Fruit fly (Drosophila melanogaster) whole organism, embryonic: ENCODE measurements around the gene CG18213.

Source experiments
- CG13894 ChIP-seq: fragments of 200-800 bp; sonication (Bioruptor generic); optimal IDR thresholded peaks from 3 replicates; lab custom pipeline; 2018; ENCODE audit warnings: missing biosample characterization, mild to moderate bottlenecking, missing genetic modification characterization, moderate library complexity
- CG14965 ChIP-seq: fragments of 200-800 bp; sonication (Bioruptor generic); optimal IDR thresholded peaks from 2 replicates; lab custom pipeline; 2016; ENCODE audit warnings: missing biosample characterization, missing genetic modification characterization, borderline replicate concordance
- CG15601 ChIP-seq: fragments of 200-800 bp; sonication (Bioruptor generic); optimal IDR thresholded peaks from 3 replicates; lab custom pipeline; 2019; ENCODE audit warnings: missing biosample characterization, mild to moderate bottlenecking, missing genetic modification characterization, moderate library complexity
- CG17361 ChIP-seq: fragments of 200-800 bp; sonication (Bioruptor generic); IDR thresholded peaks from 3 replicates; pipeline ENCODE4 v1.3.6; 2022; ENCODE audit warnings: missing biosample characterization, missing genetic modification characterization
- CG18476 ChIP-seq: fragments of 200-800 bp; sonication (Bioruptor generic); optimal IDR thresholded peaks from 2 replicates; lab custom pipeline; 2016; ENCODE audit warnings: missing biosample characterization, mild to moderate bottlenecking, missing genetic modification characterization
- CG2202 ChIP-seq: fragments of 200-800 bp; sonication (Bioruptor generic); optimal IDR thresholded peaks from 2 replicates; lab custom pipeline; 2018; ENCODE audit warnings: missing biosample characterization, mild to moderate bottlenecking, missing genetic modification characterization
- CG2875 ChIP-seq: fragments of 200-800 bp; sonication (Bioruptor generic); optimal IDR thresholded peaks from 2 replicates; lab custom pipeline; 2017; ENCODE audit warnings: missing biosample characterization, mild to moderate bottlenecking, missing genetic modification characterization, missing genetic modification reagents
- CG2889 ChIP-seq: fragments of 200-800 bp; sonication (Bioruptor generic); IDR thresholded peaks from 3 replicates; pipeline ENCODE4 v1.3.6; 2022; ENCODE audit warnings: missing biosample characterization, missing genetic modification characterization
- CG31441 ChIP-seq: fragments of 200-800 bp; sonication (Bioruptor generic); IDR thresholded peaks from 2 replicates; pipeline ENCODE4 v1.3.6; 2022; ENCODE audit warnings: missing biosample characterization, missing genetic modification characterization
- CG3838 ChIP-seq: fragments of 200-800 bp; sonication (Bioruptor generic); optimal IDR thresholded peaks from 3 replicates; lab custom pipeline; 2016; ENCODE audit warnings: missing biosample characterization, missing genetic modification characterization
- CG7372 ChIP-seq: fragments of 200-800 bp; sonication (Bioruptor generic); IDR thresholded peaks from 2 replicates; pipeline ENCODE4 v1.3.6; 2022; ENCODE audit warnings: missing biosample characterization, missing genetic modification characterization
- CHES-1-like ChIP-seq: fragments of 200-800 bp; sonication (Bioruptor generic); optimal IDR thresholded peaks from 2 replicates; lab custom pipeline; 2016; ENCODE audit warnings: missing biosample characterization, missing genetic modification characterization
- Chrac-16 ChIP-seq: fragments of 200-800 bp; sonication (Bioruptor generic); optimal IDR thresholded peaks from 3 replicates; lab custom pipeline; 2016; ENCODE audit warnings: missing biosample characterization, missing genetic modification characterization
- CoRest ChIP-seq: fragments of 200-800 bp; sonication (Bioruptor generic); optimal IDR thresholded peaks from 3 replicates; lab custom pipeline; 2018; ENCODE audit warnings: missing biosample characterization, mild to moderate bottlenecking, missing genetic modification characterization, moderate library complexity
- Doc2 ChIP-seq: fragments of 200-800 bp; sonication (Bioruptor generic); IDR thresholded peaks from 2 replicates; pipeline ENCODE4 v1.3.6; 2022; ENCODE audit warnings: missing biosample characterization, missing genetic modification characterization
- Ets97D ChIP-seq: fragments of 200-800 bp; sonication (Bioruptor generic); optimal IDR thresholded peaks from 3 replicates; lab custom pipeline; 2016; ENCODE audit warnings: missing biosample characterization, missing genetic modification characterization
- Hr3 ChIP-seq: fragments of 200-800 bp; sonication (Bioruptor generic); optimal IDR thresholded peaks from 3 replicates; lab custom pipeline; 2016; ENCODE audit warnings: missing biosample characterization, missing genetic modification characterization
- Nf-YC ChIP-seq: fragments of 200-800 bp; optimal IDR thresholded peaks from 3 replicates; lab custom pipeline; 2019; ENCODE audit warnings: missing biosample characterization, mild to moderate bottlenecking, missing genetic modification characterization, moderate library complexity
- Optix ChIP-seq: fragments of 200-800 bp; sonication (Bioruptor generic); IDR thresholded peaks from 3 replicates; pipeline ENCODE4 v1.3.6; 2022; ENCODE audit warnings: missing biosample characterization, missing genetic modification characterization
- Ptx1 ChIP-seq: fragments of 200-800 bp; sonication (Bioruptor generic); IDR thresholded peaks from 2 replicates; pipeline ENCODE4 v1.3.6; 2022; ENCODE audit warnings: missing biosample characterization, missing genetic modification characterization
- Rx ChIP-seq: fragments of 200-800 bp; sonication (Bioruptor generic); IDR thresholded peaks from 2 replicates; pipeline ENCODE4 v1.3.6; 2022; ENCODE audit warnings: missing biosample characterization, missing genetic modification characterization
- ac ChIP-seq: fragments of 200-800 bp; sonication (Bioruptor generic); optimal IDR thresholded peaks from 3 replicates; lab custom pipeline; 2017; ENCODE audit warnings: missing biosample characterization, mild to moderate bottlenecking, missing genetic modification characterization
- ap ChIP-seq: fragments of 200-800 bp; sonication (Bioruptor generic); IDR thresholded peaks from 2 replicates; pipeline ENCODE4 v1.3.6; 2022; ENCODE audit warnings: missing biosample characterization, missing genetic modification characterization
- ase ChIP-seq: fragments of 200-800 bp; sonication (Bioruptor generic); IDR thresholded peaks from 3 replicates; pipeline ENCODE4 v1.3.6; 2022; ENCODE audit warnings: missing biosample characterization, missing genetic modification characterization
- az2 ChIP-seq: fragments of 200-800 bp; sonication (Bioruptor generic); optimal IDR thresholded peaks from 3 replicates; lab custom pipeline; 2016; ENCODE audit warnings: missing biosample characterization, missing genetic modification characterization
- caup ChIP-seq: fragments of 200-800 bp; sonication (Bioruptor generic); optimal IDR thresholded peaks from 3 replicates; lab custom pipeline; 2017; ENCODE audit warnings: missing biosample characterization, mild to moderate bottlenecking, missing genetic modification characterization, moderate library complexity; ENCODE audit not compliant: severe bottlenecking
- chif ChIP-seq, 2 experiments: fragments of 200-800 bp; sonication (Bioruptor generic); optimal IDR thresholded peaks; 3 replicates each; lab custom pipeline; 2016; ENCODE audit warnings: missing biosample characterization in 2 of 2, missing genetic modification characterization in 2 of 2
- crp ChIP-seq, 2 experiments: fragments of 200-800 bp; sonication (Bioruptor generic); optimal IDR thresholded peaks; 2 replicates in 1 of 2; 3 replicates in 1 of 2; lab custom pipeline; 2017; ENCODE audit warnings: missing biosample characterization in 2 of 2, missing genetic modification characterization in 2 of 2, mild to moderate bottlenecking in 1 of 2, moderate library complexity in 1 of 2
- da ChIP-seq: fragments of 200-800 bp; sonication (Bioruptor generic); optimal IDR thresholded peaks from 2 replicates; lab custom pipeline; 2016; ENCODE audit warnings: missing biosample characterization, missing genetic modification characterization
- dmrt11E ChIP-seq: fragments of 200-800 bp; sonication (Bioruptor generic); optimal IDR thresholded peaks from 3 replicates; lab custom pipeline; 2018; ENCODE audit warnings: missing biosample characterization, mild to moderate bottlenecking, missing genetic modification characterization, moderate library complexity
- exex ChIP-seq: fragments of 200-800 bp; sonication (Bioruptor generic); optimal IDR thresholded peaks from 4 replicates; lab custom pipeline; 2018; ENCODE audit warnings: missing biosample characterization, mild to moderate bottlenecking, missing genetic modification characterization, moderate library complexity
- gcm ChIP-seq: fragments of 200-800 bp; sonication (Bioruptor generic); optimal IDR thresholded peaks from 2 replicates; lab custom pipeline; 2019; ENCODE audit warnings: missing biosample characterization, mild to moderate bottlenecking, missing genetic modification characterization, moderate library complexity
- hbn ChIP-seq: fragments of 200-800 bp; sonication (Bioruptor generic); IDR thresholded peaks from 2 replicates; pipeline ENCODE4 v1.3.6; 2022; ENCODE audit warnings: missing biosample characterization, missing genetic modification characterization; ENCODE audit not compliant: partially characterized antibody
- lilli ChIP-seq: fragments of 200-800 bp; sonication (Bioruptor generic); optimal IDR thresholded peaks from 3 replicates; lab custom pipeline; 2016; ENCODE audit warnings: missing biosample characterization, missing genetic modification characterization
- lmd ChIP-seq: fragments of 200-800 bp; sonication (Bioruptor generic); IDR thresholded peaks from 2 replicates; pipeline ENCODE4 v1.3.6; 2022; ENCODE audit warnings: missing biosample characterization, missing genetic modification characterization
- lov ChIP-seq, 2 experiments: fragments of 200-800 bp in 1 of 2; fragments of >200 bp in 1 of 2; sonication (Bioruptor generic) in 1 of 2; IDR thresholded peaks in 1 of 2; optimal IDR thresholded peaks in 1 of 2; 2 replicates in 1 of 2; 3 replicates in 1 of 2; pipeline versions ENCODE4 v1.3.6 to Lab custom; 2017 to 2022; ENCODE audit warnings: missing biosample characterization in 1 of 2, missing genetic modification characterization in 1 of 2
- mld ChIP-seq: fragments of 200-800 bp; sonication (Bioruptor generic); IDR thresholded peaks from 3 replicates; pipeline ENCODE4 v1.3.6; 2022; ENCODE audit warnings: missing biosample characterization, missing genetic modification characterization; ENCODE audit not compliant: partially characterized antibody
- nerfin-1 ChIP-seq: fragments of 200-800 bp; sonication (Bioruptor generic); optimal IDR thresholded peaks from 3 replicates; lab custom pipeline; 2019; ENCODE audit warnings: missing biosample characterization, mild to moderate bottlenecking, missing genetic modification characterization, moderate library complexity
- nom ChIP-seq: fragments of 200-800 bp; sonication (Bioruptor generic); optimal IDR thresholded peaks from 2 replicates; lab custom pipeline; 2017; ENCODE audit warnings: missing biosample characterization, missing genetic modification characterization, mild to moderate bottlenecking, moderate library complexity, missing genetic modification reagents
- phol ChIP-seq: fragments of 200-800 bp; sonication (Bioruptor generic); optimal IDR thresholded peaks from 3 replicates; lab custom pipeline; 2018; ENCODE audit warnings: missing biosample characterization, mild to moderate bottlenecking, missing genetic modification characterization, moderate library complexity
- pnt ChIP-seq: fragments of 200-800 bp; sonication (Bioruptor generic); optimal IDR thresholded peaks from 3 replicates; lab custom pipeline; 2016; ENCODE audit warnings: missing biosample characterization, missing genetic modification characterization
- repo ChIP-seq: fragments of 200-800 bp; sonication (Bioruptor generic); optimal IDR thresholded peaks from 2 replicates; lab custom pipeline; 2016; ENCODE audit warnings: missing biosample characterization, missing genetic modification characterization
- salm ChIP-seq: fragments of 200-800 bp; sonication (Bioruptor generic); optimal IDR thresholded peaks from 2 replicates; lab custom pipeline; 2018; ENCODE audit warnings: missing biosample characterization, mild to moderate bottlenecking, missing genetic modification characterization
- seq ChIP-seq: fragments of 200-800 bp; sonication (Bioruptor generic); IDR thresholded peaks from 2 replicates; pipeline ENCODE4 v1.3.6; 2022; ENCODE audit warnings: missing biosample characterization, missing genetic modification characterization
- ssp ChIP-seq: fragments of 200-800 bp; sonication (Bioruptor generic); IDR thresholded peaks from 2 replicates; pipeline ENCODE4 v1.3.6; 2022; ENCODE audit warnings: missing biosample characterization, missing genetic modification characterization
- stc ChIP-seq: fragments of 200-800 bp; sonication (Bioruptor generic); IDR thresholded peaks from 2 replicates; pipeline ENCODE4 v1.3.6; 2022; ENCODE audit warnings: missing biosample characterization, missing genetic modification characterization
- unc-4 ChIP-seq: fragments of 200-800 bp; sonication (Bioruptor generic); IDR thresholded peaks from 2 replicates; pipeline ENCODE4 v1.3.6; 2022; ENCODE audit warnings: missing biosample characterization, missing genetic modification characterization; ENCODE audit not compliant: partially characterized antibody

CG18213 gene

dm6 chr3R:17081359-17081935 lies 41.4 kb upstream of the CG18213 start (continued):
- TF ChIP-seq Hr3 (GFP tag; lab: Kevin White, UChicago) (no peak), CG17361 (GFP tag; lab: Robert Waterston, UW) (peak; percentile 30; the same call in 1 of the 3 replicates), CG14965 (no peak), ac (GFP tag; lab: Kevin White, UChicago) (no peak), salm (peak; percentile 1), lov (optimal IDR thresholded peaks at IDR 0.05; lab: Kevin White, UChicago) (no peak), lov (GFP tag; IDR thresholded peaks at IDR 0.05; lab: Robert Waterston, UW) (no peak), CG31441 (GFP tag; lab: Robert Waterston, UW) (peak; percentile 54; the same call in 1 of the 2 replicates), chif (GFP tag; optimal IDR thresholded peaks at IDR 0.05; lab: Kevin White, UChicago) (no peak), CG7372 (GFP tag; lab: Robert Waterston, UW) (no peak), Doc2 (no peak), CG13894 (no peak), phol (peak; percentile 34), az2 (GFP tag; lab: Kevin White, UChicago) (peak; percentile 6), ssp (GFP tag; lab: Robert Waterston, UW) (no peak), Chrac-16 (no peak)
- TF ChIP-seq, all 482 proteins: peak for 42

- peak; percentile 96 for TF ChIP-seq seq (GFP tag; lab: Robert Waterston, UW)
- TF ChIP-seq CHES-1-like, result peak; percentile 79
- TF ChIP-seq CG18476 (GFP tag; lab: Kevin White, UChicago), result peak; percentile 94
- peak; percentile 94 for TF ChIP-seq nerfin-1 (tag; lab: Kevin White, UChicago)
- peak; percentile 96 for TF ChIP-seq CoRest (tag; lab: Kevin White, UChicago)
- TF ChIP-seq lilli (GFP tag; lab: Kevin White, UChicago), result peak; percentile 94
- TF ChIP-seq unc-4, result no peak
- peak; percentile 81 for TF ChIP-seq da (GFP tag; lab: Kevin White, UChicago)
- TF ChIP-seq nom (GFP tag; lab: Kevin White, UChicago), result peak; percentile 90
- no peak for TF ChIP-seq hbn (GFP tag; lab: Robert Waterston, UW)
- TF ChIP-seq CG2875, result peak; percentile 97
- TF ChIP-seq repo, result peak; percentile 68
- peak; percentile 85 for TF ChIP-seq Optix (GFP tag; lab: Robert Waterston, UW)
- peak; percentile 87 for TF ChIP-seq Nf-YC (tag; lab: Kevin White, UChicago)
- TF ChIP-seq lmd, result peak; percentile 94
- peak; percentile 90 for TF ChIP-seq CG3838
- peak; percentile 96 for TF ChIP-seq dmrt11E
- TF ChIP-seq Ptx1 (GFP tag; lab: Robert Waterston, UW), result peak; percentile 96
- TF ChIP-seq stc (GFP tag; lab: Robert Waterston, UW), result peak; percentile 94
- peak; percentile 87 for TF ChIP-seq pnt
- no peak for TF ChIP-seq mld (GFP tag; lab: Robert Waterston, UW)
- TF ChIP-seq gcm, result peak; percentile 98
- peak; percentile 69 for TF ChIP-seq Ets97D (GFP tag; lab: Kevin White, UChicago)
- TF ChIP-seq exex (tag; lab: Kevin White, UChicago), result peak; percentile 53
- peak; percentile 86 for TF ChIP-seq ap (GFP tag; lab: Robert Waterston, UW)
- peak; percentile 94 for TF ChIP-seq caup (GFP tag; lab: Kevin White, UChicago)
- peak; percentile 88 for TF ChIP-seq CG7372 (GFP tag; lab: Robert Waterston, UW)
- peak; percentile 91 for TF ChIP-seq ase (GFP tag; lab: Robert Waterston, UW)
- peak; percentile 91 for TF ChIP-seq Rx
- TF ChIP-seq CG2889 (GFP tag; lab: Robert Waterston, UW), result peak; percentile 72
- peak in 1 of 2 experiments; percentile 53 for TF ChIP-seq crp (GFP tag; optimal IDR thresholded peaks at IDR 0.05; lab: Kevin White, UChicago)
- peak; percentile 94 for TF ChIP-seq CG15601 (tag; lab: Kevin White, UChicago)
- TF ChIP-seq CG2202 (tag; lab: Kevin White, UChicago), result peak; percentile 95
These were observed 40.8 kb upstream of the CG18213 start for dm6 chr3R:17080666-17081358.
